Worm (Caenorhabditis elegans) whole organism, L3 larva: ENCODE results near the gene gcy-15.
"Not testable (repeated sequence)": the region's sequence is repeated elsewhere in the genome, so short reads cannot be mapped to it uniquely, and the experiment has no call there.

Source experiments
- fos-1 ChIP-seq: fragments of 150-350 bp; optimal IDR thresholded peaks from 2 replicates; lab custom pipeline; 2014; ENCODE audit warnings: missing biosample characterization, missing genetic modification characterization
- unc-39 ChIP-seq: sonication (generic microtip); optimal IDR thresholded peaks from 4 replicates; lab custom pipeline; 2017; ENCODE audit warnings: missing biosample characterization, missing genetic modification characterization

DNA sequence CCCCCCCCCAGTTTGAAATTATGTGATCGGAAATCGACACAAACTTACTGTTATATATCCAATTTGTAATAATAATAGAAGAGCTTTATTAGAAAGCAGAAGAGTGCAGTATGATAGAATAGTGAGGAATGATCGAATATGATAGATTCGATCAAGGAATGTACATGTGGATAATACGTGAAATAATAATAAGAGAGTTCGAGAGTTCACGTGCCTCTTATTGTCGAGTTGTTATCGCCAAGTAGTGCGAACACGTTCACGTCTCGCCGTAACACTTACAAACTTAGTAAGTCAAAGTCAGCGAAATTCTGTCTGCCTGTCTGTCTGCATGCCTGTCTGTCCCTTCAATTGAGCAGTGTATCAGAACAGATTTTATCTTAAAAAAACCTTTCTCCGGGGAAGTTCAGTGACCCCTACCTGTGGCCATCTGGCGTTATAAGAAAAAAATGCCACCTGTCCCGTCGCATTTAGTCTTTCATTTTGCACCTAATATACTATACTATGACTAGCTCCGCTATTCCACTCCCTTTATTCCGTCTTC, 13.5 kb downstream of the gcy-15 start, which contains the start of the genes Y27F2A.6 and Y27F2A.8:
- TF ChIP-seq fos-1, unc-39 (tag; lab: Kevin White, UChicago): not testable (repeated sequence)
